Worm (Caenorhabditis elegans) whole organism, L4 larva: ENCODE results near the gene srt-73.

Experiments
- F10B5.3 ChIP-seq: sonication (generic microtip); optimal IDR thresholded peaks from 2 replicates; lab custom pipeline; 2016; ENCODE audit warnings: mild to moderate bottlenecking, missing genetic modification characterization, missing compliant biosample characterization
- R02D3.7 ChIP-seq: fragments of 150-350 bp; sonication (generic microtip); optimal IDR thresholded peaks from 3 replicates; lab custom pipeline; 2014; ENCODE audit warnings: missing biosample characterization, missing genetic modification characterization
- T26A8.4 ChIP-seq: fragments of 200-800 bp; sonication (Bioruptor generic); IDR thresholded peaks from 2 replicates; pipeline ENCODE4 v1.3.6; 2022; ENCODE audit warnings: missing genetic modification characterization, missing compliant biosample characterization
- ZK337.2 ChIP-seq: fragments of 200-800 bp; sonication (Bioruptor generic); IDR thresholded peaks from 2 replicates; pipeline ENCODE4 v1.3.6; 2022; ENCODE audit warnings: missing genetic modification reagents, missing genetic modification characterization, missing compliant biosample characterization
- ZK546.5 ChIP-seq, 2 experiments: sonication (generic microtip); optimal IDR thresholded peaks; 2 replicates each; lab custom pipeline; 2017; ENCODE audit warnings: missing biosample characterization in 2 of 2, missing genetic modification characterization in 2 of 2
- aha-1 ChIP-seq: fragments of 150-350 bp; peaks from one replicate; lab custom pipeline; 2014; ENCODE audit warnings: missing biosample characterization, missing genetic modification characterization
- ceh-20 ChIP-seq: fragments of 200-800 bp; sonication (Bioruptor generic); IDR thresholded peaks from 2 replicates; pipeline ENCODE4 v1.3.6; 2022; ENCODE audit warnings: missing genetic modification reagents, missing genetic modification characterization, missing compliant biosample characterization
- ceh-44 ChIP-seq: fragments of 200-800 bp; sonication (Bioruptor generic); IDR thresholded peaks from 2 replicates; pipeline ENCODE4 v1.3.6; 2022; ENCODE audit warnings: missing genetic modification reagents, missing genetic modification characterization, missing compliant biosample characterization
- ceh-62 ChIP-seq: sonication (generic microtip); optimal IDR thresholded peaks from 2 replicates; lab custom pipeline; 2017; ENCODE audit warnings: missing biosample characterization, missing genetic modification characterization
- cey-2 ChIP-seq: sonication (generic microtip); optimal IDR thresholded peaks from 3 replicates; lab custom pipeline; 2017; ENCODE audit warnings: missing genetic modification characterization, mild to moderate bottlenecking, missing compliant biosample characterization, antibody characterized with exemption, borderline replicate concordance; ENCODE audit not compliant: insufficient read depth
- daf-16 ChIP-seq, 3 experiments: sonication (generic microtip); optimal IDR thresholded peaks; 2 replicates each; lab custom pipeline; 2016 to 2017; ENCODE audit warnings: missing genetic modification characterization in 3 of 3, missing genetic modification reagents in 3 of 3, mild to moderate bottlenecking in 2 of 3, missing compliant biosample characterization in 2 of 3, missing biosample characterization in 1 of 3, moderate library complexity in 1 of 3
- daf-19 ChIP-seq: fragments of 200-800 bp; sonication (Bioruptor generic); conservative IDR thresholded peaks from 2 replicates; pipeline ENCODE4 v1.3.6; 2022; ENCODE audit warnings: missing genetic modification characterization, missing compliant biosample characterization
- dmd-6 ChIP-seq: fragments of 200-800 bp; sonication (Bioruptor generic); IDR thresholded peaks from 2 replicates; pipeline ENCODE4 v1.3.6; 2022; ENCODE audit warnings: missing genetic modification reagents, missing genetic modification characterization, missing compliant biosample characterization
- dve-1 ChIP-seq: sonication (generic microtip); optimal IDR thresholded peaks from 2 replicates; lab custom pipeline; 2017; ENCODE audit warnings: antibody characterized with exemption, mild to moderate bottlenecking, missing genetic modification characterization, missing compliant biosample characterization; ENCODE audit not compliant: insufficient read depth
- fos-1 ChIP-seq: fragments of 150-350 bp; optimal IDR thresholded peaks from 2 replicates; lab custom pipeline; 2014; ENCODE audit warnings: missing biosample characterization, missing genetic modification characterization
- gei-8 ChIP-seq: fragments of 200-800 bp; sonication (Bioruptor generic); optimal IDR thresholded peaks from 2 replicates; lab custom pipeline; 2018; ENCODE audit warnings: mild to moderate bottlenecking, missing genetic modification characterization, missing compliant biosample characterization
- hlh-11 ChIP-seq: fragments of 200-800 bp; sonication (Bioruptor generic); optimal IDR thresholded peaks from 2 replicates; lab custom pipeline; 2018; ENCODE audit warnings: mild to moderate bottlenecking, missing genetic modification characterization, missing compliant biosample characterization
- jun-1 ChIP-seq: fragments of 150-350 bp; optimal IDR thresholded peaks from 2 replicates; lab custom pipeline; 2014; ENCODE audit warnings: missing biosample characterization, missing genetic modification reagents, missing genetic modification characterization
- lin-15B ChIP-seq: fragments of 150-350 bp; sonication (generic microtip); optimal IDR thresholded peaks from 3 replicates; lab custom pipeline; 2014; ENCODE audit warnings: missing biosample characterization, missing genetic modification characterization
- lin-38 ChIP-seq: fragments of 200-800 bp; sonication (Bioruptor generic); IDR thresholded peaks from 2 replicates; pipeline ENCODE4 v1.3.6; 2022; ENCODE audit warnings: missing genetic modification reagents, missing genetic modification characterization, missing compliant biosample characterization
- lin-39 ChIP-seq: fragments of 150-350 bp; optimal IDR thresholded peaks from 2 replicates; lab custom pipeline; 2014; ENCODE audit warnings: missing biosample characterization, missing genetic modification reagents, missing genetic modification characterization
- lir-3 ChIP-seq: sonication (generic microtip); optimal IDR thresholded peaks from 2 replicates; lab custom pipeline; 2016; ENCODE audit warnings: mild to moderate bottlenecking, missing genetic modification characterization, missing compliant biosample characterization
- lsy-2 ChIP-seq, 2 experiments: fragments of 150-350 bp in 1 of 2; sonication (generic microtip) in 1 of 2; optimal IDR thresholded peaks; 2 replicates each; lab custom pipeline; 2014 to 2017; ENCODE audit warnings: missing biosample characterization in 2 of 2, missing genetic modification characterization in 2 of 2
- madf-5 ChIP-seq, 2 experiments: fragments of 200-800 bp; sonication (Bioruptor generic); IDR thresholded peaks; 2 replicates each; pipeline ENCODE4 v1.3.6; 2022; ENCODE audit warnings: missing compliant biosample characterization in 2 of 2, missing genetic modification characterization in 2 of 2
- mdl-1 ChIP-seq, 2 experiments: fragments of 150-350 bp in 1 of 2; sonication (generic microtip) in 1 of 2; optimal IDR thresholded peaks; 2 replicates each; lab custom pipeline; 2014 to 2017; ENCODE audit warnings: missing biosample characterization in 2 of 2, missing genetic modification characterization in 2 of 2
- mxl-3 ChIP-seq: fragments of 200-800 bp; sonication (Bioruptor generic); optimal IDR thresholded peaks from 2 replicates; lab custom pipeline; 2018; ENCODE audit warnings: mild to moderate bottlenecking, missing genetic modification characterization, missing compliant biosample characterization
- nhr-10 ChIP-seq: fragments of 150-350 bp; optimal IDR thresholded peaks from 2 replicates; lab custom pipeline; 2014; ENCODE audit warnings: missing biosample characterization, missing genetic modification characterization
- nhr-11 ChIP-seq: fragments of 150-350 bp; optimal IDR thresholded peaks from 2 replicates; lab custom pipeline; 2014; ENCODE audit warnings: missing biosample characterization, missing genetic modification characterization
- nhr-28 ChIP-seq: fragments of 150-350 bp; optimal IDR thresholded peaks from 2 replicates; lab custom pipeline; 2014; ENCODE audit warnings: missing biosample characterization, missing genetic modification characterization
- nhr-6 ChIP-seq: fragments of 150-350 bp; optimal IDR thresholded peaks from 2 replicates; lab custom pipeline; 2014; ENCODE audit warnings: missing biosample characterization, missing genetic modification characterization
- nhr-76 ChIP-seq: fragments of 150-350 bp; optimal IDR thresholded peaks from 2 replicates; lab custom pipeline; 2014; ENCODE audit warnings: missing biosample characterization, missing genetic modification characterization
- nhr-77 ChIP-seq: fragments of 150-350 bp; optimal IDR thresholded peaks from 2 replicates; lab custom pipeline; 2014; ENCODE audit warnings: missing biosample characterization, missing genetic modification characterization
- pha-4 ChIP-seq, 2 experiments: fragments of 150-350 bp in 1 of 2; fragments of 200-800 bp in 1 of 2; sonication (Bioruptor generic) in 1 of 2; IDR thresholded peaks in 1 of 2; optimal IDR thresholded peaks in 1 of 2; 2 replicates each; pipeline versions ENCODE4 v1.3.6 to Lab custom; 2014 to 2022; ENCODE audit warnings: missing genetic modification characterization in 2 of 2, missing genetic modification reagents in 2 of 2, missing biosample characterization in 1 of 2, missing compliant biosample characterization in 1 of 2
- rbr-2 ChIP-seq: sonication (generic microtip); optimal IDR thresholded peaks from 2 replicates; lab custom pipeline; 2016; ENCODE audit warnings: missing genotype, missing genetic modification characterization, missing compliant biosample characterization
- saeg-2 ChIP-seq: fragments of 200-800 bp; sonication (Bioruptor generic); IDR thresholded peaks from 2 replicates; pipeline ENCODE4 v1.3.6; 2022; ENCODE audit warnings: missing genetic modification reagents, missing genetic modification characterization, missing compliant biosample characterization
- snpc-1.2 ChIP-seq: fragments of 200-800 bp; sonication (Bioruptor generic); IDR thresholded peaks from 2 replicates; pipeline ENCODE4 v1.3.6; 2022; ENCODE audit warnings: missing genetic modification reagents, missing genetic modification characterization, missing compliant biosample characterization
- snpc-4 ChIP-seq: fragments of 150-350 bp; optimal IDR thresholded peaks from 2 replicates; lab custom pipeline; 2014; ENCODE audit warnings: missing biosample characterization, missing genetic modification characterization
- spr-3 ChIP-seq: fragments of 200-800 bp; sonication (Bioruptor generic); optimal IDR thresholded peaks from 2 replicates; lab custom pipeline; 2018; ENCODE audit warnings: mild to moderate bottlenecking, missing genetic modification characterization, missing compliant biosample characterization
- tag-97 ChIP-seq: fragments of 200-800 bp; sonication (Bioruptor generic); IDR thresholded peaks from 2 replicates; pipeline ENCODE4 v1.3.6; 2022; ENCODE audit warnings: missing genetic modification characterization, missing compliant biosample characterization
- tra-1 ChIP-seq: fragments of 200-800 bp; sonication (Bioruptor generic); IDR thresholded peaks from 2 replicates; pipeline ENCODE4 v1.3.6; 2022; ENCODE audit warnings: missing genetic modification reagents, missing genetic modification characterization, missing compliant biosample characterization
- unc-130 ChIP-seq: sonication (generic microtip); optimal IDR thresholded peaks from 2 replicates; lab custom pipeline; 2016; ENCODE audit warnings: missing genetic modification reagents, missing genetic modification characterization, missing compliant biosample characterization
- unc-62 ChIP-seq, 3 experiments: fragments of 150-350 bp in 1 of 3; sonication (generic microtip); optimal IDR thresholded peaks in 2 of 3; peaks in 1 of 3; 1 replicate in 1 of 3; 2 replicates in 2 of 3; lab custom pipeline; 2014 to 2017; ENCODE audit warnings: missing biosample characterization in 3 of 3, missing genetic modification characterization in 3 of 3, missing genetic modification reagents in 3 of 3, missing genotype in 1 of 3
- zag-1 ChIP-seq: fragments of 150-350 bp; optimal IDR thresholded peaks from 2 replicates; lab custom pipeline; 2014; ENCODE audit warnings: missing biosample characterization, missing genetic modification characterization
- zfp-2 ChIP-seq: sonication (generic microtip); optimal IDR thresholded peaks from 2 replicates; lab custom pipeline; 2016; ENCODE audit warnings: mild to moderate bottlenecking, missing genetic modification characterization, missing compliant biosample characterization
- zfp-3 ChIP-seq: fragments of 200-800 bp; sonication (Bioruptor generic); conservative IDR thresholded peaks from 2 replicates; pipeline ENCODE4 v1.3.6; 2022; ENCODE audit warnings: missing genetic modification reagents, missing genetic modification characterization, missing compliant biosample characterization
- zip-11 ChIP-seq: fragments of 200-800 bp; sonication (Bioruptor generic); IDR thresholded peaks from 2 replicates; pipeline ENCODE4 v1.3.6; 2022; ENCODE audit warnings: missing genetic modification characterization, missing compliant biosample characterization
- zip-2 ChIP-seq: fragments of 150-350 bp; optimal IDR thresholded peaks from 2 replicates; lab custom pipeline; 2014; ENCODE audit warnings: missing biosample characterization, missing genetic modification characterization

The srt-73 gene

DNA sequence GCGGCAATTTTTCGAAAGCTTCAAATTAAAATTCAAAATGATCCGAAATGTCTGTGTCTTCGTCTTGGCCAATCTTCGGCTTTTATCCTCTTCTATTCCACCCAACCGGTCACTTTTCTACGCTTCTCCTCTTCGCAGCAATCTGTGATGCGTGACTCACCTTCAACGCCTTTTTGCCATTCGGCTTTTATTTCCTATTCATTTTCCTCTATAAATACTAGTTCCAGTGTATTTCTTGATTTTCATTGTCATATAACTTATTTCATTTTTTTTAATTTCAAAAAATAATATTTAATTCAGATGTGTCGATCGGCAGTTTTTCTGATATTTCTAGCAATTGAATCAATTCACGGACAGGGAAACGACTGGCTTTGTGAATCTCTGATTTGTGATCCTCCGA, 41.0 kb downstream of the srt-73 start, which contains the start of gene C49H3.16:
C49H3.16 (plus strand) TSS at position 301 of the 400 bp plus-strand sequence.
- TF ChIP-seq nhr-11 (tag; lab: Kevin White, UChicago): no peak
- no peak for TF ChIP-seq snpc-4 (tag; lab: Kevin White, UChicago)
- no peak for TF ChIP-seq nhr-6 (tag; lab: Kevin White, UChicago)
- TF ChIP-seq unc-62 (GFP tag; optimal IDR thresholded peaks at IDR 0.05 in 1 of 2; lab: Kevin White, UChicago): peak in 1 of 2 experiments; percentile 63
- no peak for TF ChIP-seq unc-62 (tag; optimal IDR thresholded peaks at IDR 0.05; lab: Kevin White, UChicago)
- TF ChIP-seq ZK337.2 (GFP tag; lab: Robert Waterston, UW): no peak

DNA sequence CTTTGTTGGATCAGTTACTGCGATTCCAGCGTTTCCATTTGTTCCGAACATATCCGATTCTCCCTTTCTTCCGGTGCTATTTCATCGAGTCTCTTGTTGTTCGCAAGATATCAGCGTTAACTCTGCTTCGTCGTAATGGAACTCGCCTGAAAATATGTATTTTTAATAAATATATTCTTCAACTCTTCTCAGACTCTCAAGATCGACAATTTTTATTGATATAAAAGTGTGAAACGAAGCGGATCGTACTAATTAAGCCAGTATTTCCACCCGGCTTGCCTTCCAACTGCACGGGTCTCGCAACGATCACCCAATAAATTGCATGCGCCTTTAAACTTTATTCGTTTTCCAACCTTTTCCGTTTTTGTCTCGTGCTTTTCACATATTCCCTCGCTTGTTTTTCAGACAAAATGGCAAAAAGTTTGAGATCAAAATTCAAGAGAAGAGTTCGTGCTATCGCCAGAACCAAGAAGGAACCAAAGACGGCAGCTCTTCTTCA, 44.9 kb downstream of the srt-73 start, which contains the start of the genes xpo-3 and C49H3.3:
xpo-3 (minus strand) TSS at position 51 of the 499 bp plus-strand sequence.
C49H3.3 (plus strand) TSS at position 369 of the 499 bp plus-strand sequence.
- TF ChIP-seq dmd-6 (GFP tag; lab: Robert Waterston, UW) (no peak), spr-3 (GFP tag; lab: Kevin White, UChicago) (no peak), nhr-10 (no peak), R02D3.7 (tag; lab: Kevin White, UChicago) (no peak), ZK546.5 (tag; optimal IDR thresholded peaks at IDR 0.05; lab: Kevin White, UChicago) (no peak), lsy-2 (tag; optimal IDR thresholded peaks at IDR 0.05; lab: Kevin White, UChicago) (peak in 1 of 2 experiments; percentile 82), tra-1 (GFP tag; lab: Robert Waterston, UW) (no peak), zfp-3 (GFP tag; lab: Robert Waterston, UW) (no peak), unc-130 (GFP tag; lab: Kevin White, UChicago) (no peak), lin-39 (tag; lab: Kevin White, UChicago) (no peak), tag-97 (no peak), daf-16 (GFP tag; optimal IDR thresholded peaks at IDR 0.05; lab: Kevin White, UChicago) (no peak), daf-16 (tag; optimal IDR thresholded peaks at IDR 0.05; lab: Kevin White, UChicago) (peak; percentile 42), saeg-2 (GFP tag; lab: Robert Waterston, UW) (no peak), aha-1 (tag; lab: Kevin White, UChicago) (peak; percentile 51), jun-1 (no peak), rbr-2 (tag; lab: Kevin White, UChicago) (peak; percentile 15), gei-8 (GFP tag; lab: Kevin White, UChicago) (no peak), nhr-28 (tag; lab: Kevin White, UChicago) (peak; percentile 10), hlh-11 (tag; lab: Kevin White, UChicago) (peak; percentile 27), fos-1 (no peak), pha-4 (GFP tag; IDR thresholded peaks at IDR 0.05; lab: Robert Waterston, UW) (no peak), pha-4 (tag; optimal IDR thresholded peaks at IDR 0.05; lab: Kevin White, UChicago) (no peak), mxl-3 (GFP tag; lab: Kevin White, UChicago) (no peak), nhr-11 (tag; lab: Kevin White, UChicago) (no peak), zag-1 (tag; lab: Kevin White, UChicago) (no peak), ceh-62 (no peak), lin-38 (GFP tag; lab: Robert Waterston, UW) (0 out of 2 replicates have a peak, but pooled peaks have one; percentile 22), F10B5.3 (tag; lab: Kevin White, UChicago) (no peak), zip-2 (tag; lab: Kevin White, UChicago) (no peak), snpc-1.2 (GFP tag; lab: Robert Waterston, UW) (no peak), zip-11 (GFP tag; lab: Robert Waterston, UW) (no peak), nhr-77 (tag; lab: Kevin White, UChicago) (peak; percentile 24), ceh-20 (no peak), daf-19 (no peak), madf-5 (GFP tag; IDR thresholded peaks at IDR 0.05; lab: Robert Waterston, UW) (no peak), cey-2 (tag; lab: Kevin White, UChicago) (no peak), unc-62 (GFP tag; optimal IDR thresholded peaks at IDR 0.05 in 1 of 2; lab: Kevin White, UChicago) (no peak), unc-62 (tag; optimal IDR thresholded peaks at IDR 0.05; lab: Kevin White, UChicago) (no peak), lin-15B (no peak), lir-3 (tag; lab: Kevin White, UChicago) (no peak), dve-1 (tag; lab: Kevin White, UChicago) (peak; percentile 38), nhr-76 (tag; lab: Kevin White, UChicago) (no peak), T26A8.4 (no peak), zfp-2 (no peak), ZK337.2 (GFP tag; lab: Robert Waterston, UW) (no peak), ceh-44 (GFP tag; lab: Robert Waterston, UW) (no peak), mdl-1 (tag; optimal IDR thresholded peaks at IDR 0.05; lab: Kevin White, UChicago) (peak in 1 of 2 experiments; percentile 54)
